Worm (Caenorhabditis elegans): ENCODE measurements around the gene F09G2.2.

- TF ChIP-seq med-1 (GFP tag; optimal IDR thresholded peaks at IDR 0.05; ENCODE audit: insufficient read depth) (no peak), T22C8.4 (GFP tag; IDR thresholded peaks at IDR 0.05) (no peak), ref-1 (GFP tag; conservative IDR thresholded peaks at IDR 0.05) (no peak), flt-1 (GFP tag; IDR thresholded peaks at IDR 0.05) (no peak), tab-1 (GFP tag; IDR thresholded peaks at IDR 0.05) (no peak)
These were observed 43.7 kb upstream of the F09G2.2 start, which contains the start of gene fat-7 for ce11 chrV:7153046-7153445.

Measured in whole organism, midembryonic.